Worm (Caenorhabditis elegans): ENCODE measurements around the gene T19B10.12.

DNA sequence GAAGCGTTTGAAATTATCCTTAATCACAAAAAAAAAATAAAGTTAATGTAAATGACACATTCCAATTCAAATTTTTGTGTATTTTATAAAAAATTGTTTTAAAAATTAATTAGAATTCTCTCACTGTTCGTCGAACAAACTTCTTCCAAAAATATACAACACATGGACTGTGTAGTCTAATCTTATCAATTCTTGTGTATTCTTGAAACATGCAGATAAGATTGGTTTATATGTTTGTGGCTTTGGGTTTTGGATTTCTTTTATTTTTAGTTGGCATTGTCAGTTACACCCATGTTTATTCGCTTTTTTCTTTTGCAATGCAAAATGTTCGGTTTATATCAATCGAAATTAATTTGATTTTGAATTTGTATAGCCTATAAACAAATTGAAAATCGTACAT, 30.4 kb upstream of the T19B10.12 start:
- TF ChIP-seq mep-1 (tag; optimal IDR thresholded peaks at IDR 0.05) (no peak), nhr-237 (tag; optimal IDR thresholded peaks at IDR 0.05) (no peak), lsy-2 (tag; optimal IDR thresholded peaks at IDR 0.05) (no peak), unc-62 (GFP tag; optimal IDR thresholded peaks at IDR 0.05) (no peak), blmp-1 (tag; optimal IDR thresholded peaks at IDR 0.05) (no peak), pha-4 (tag; optimal IDR thresholded peaks at IDR 0.05) (no peak), snpc-4 (tag; optimal IDR thresholded peaks at IDR 0.05) (no peak), sptf-1 (tag; optimal IDR thresholded peaks at IDR 0.05) (no peak), nhr-28 (tag; optimal IDR thresholded peaks at IDR 0.05) (no peak)

All from whole organism, mixed stage, embryonic.